Worm (Caenorhabditis elegans): Measurements from ENCODE around the gene rig-6.

- TF ChIP-seq cog-1 (tag; optimal IDR thresholded peaks at IDR 0.05) (no peak), T22C8.4 (GFP tag; IDR thresholded peaks at IDR 0.05) (no peak), flt-1 (GFP tag; IDR thresholded peaks at IDR 0.05) (no peak), ztf-29 (GFP tag; IDR thresholded peaks at IDR 0.05) (no peak)
Measured at ce11 chrII:4784436-4784835, 27.4 kb downstream of the rig-6 start, which contains the start of gene nep-12.

Measured in whole organism, midembryonic.